Fruit fly (Drosophila melanogaster) whole organism, embryonic: ENCODE measurements around the gene CG7694.

Experiments used
- Atf3 ChIP-seq: fragments of 200-800 bp; sonication (Bioruptor generic); optimal IDR thresholded peaks from 3 replicates; lab custom pipeline; 2016; ENCODE audit warnings: missing biosample characterization, missing genetic modification characterization
- CG10209 ChIP-seq: fragments of 200-800 bp; sonication (Bioruptor generic); optimal IDR thresholded peaks from 3 replicates; lab custom pipeline; 2017; ENCODE audit warnings: missing biosample characterization, mild to moderate bottlenecking, missing genetic modification characterization, missing genetic modification reagents
- CG10321 ChIP-seq: fragments of 200-800 bp; sonication (Bioruptor generic); IDR thresholded peaks from 2 replicates; pipeline ENCODE4 v1.3.6; 2022; ENCODE audit warnings: missing biosample characterization, missing genetic modification characterization
- CG11504 ChIP-seq: fragments of 200-800 bp; sonication (Bioruptor generic); optimal IDR thresholded peaks from 3 replicates; lab custom pipeline; 2019; ENCODE audit warnings: missing biosample characterization, mild to moderate bottlenecking, missing genetic modification characterization, moderate library complexity
- CG12659 ChIP-seq: fragments of 200-800 bp; sonication (Bioruptor generic); optimal IDR thresholded peaks from 3 replicates; lab custom pipeline; 2017; ENCODE audit warnings: mild to moderate bottlenecking, missing biosample characterization, missing genetic modification reagents, missing genetic modification characterization
- CG12942 ChIP-seq: fragments of 200-800 bp; sonication (Bioruptor generic); optimal IDR thresholded peaks from 3 replicates; lab custom pipeline; 2016; ENCODE audit warnings: missing biosample characterization, missing genetic modification characterization
- CG13123 ChIP-seq: fragments of 200-800 bp; sonication (Bioruptor generic); optimal IDR thresholded peaks from 2 replicates; lab custom pipeline; 2016; ENCODE audit warnings: missing biosample characterization, missing genetic modification characterization
- CG14050 ChIP-seq: fragments of 200-800 bp; sonication (Bioruptor generic); IDR thresholded peaks from 3 replicates; pipeline ENCODE4 v1.3.6; 2022; ENCODE audit warnings: missing biosample characterization, missing genetic modification characterization
- CG14710 ChIP-seq: fragments of 200-800 bp; sonication (Bioruptor generic); optimal IDR thresholded peaks from 3 replicates; lab custom pipeline; 2019; ENCODE audit warnings: missing biosample characterization, mild to moderate bottlenecking, missing genetic modification characterization, moderate library complexity
- CG16813 ChIP-seq: fragments of 200-800 bp; sonication (Bioruptor generic); IDR thresholded peaks from 3 replicates; pipeline ENCODE4 v1.3.6; 2022; ENCODE audit warnings: missing biosample characterization, missing genetic modification characterization; ENCODE audit not compliant: partially characterized antibody
- CG17912 ChIP-seq: fragments of 200-800 bp; sonication (Bioruptor generic); optimal IDR thresholded peaks from 2 replicates; lab custom pipeline; 2018; ENCODE audit warnings: missing biosample characterization, mild to moderate bottlenecking, missing genetic modification characterization
- CG2129 ChIP-seq: fragments of 200-800 bp; sonication (Bioruptor generic); IDR thresholded peaks from 2 replicates; pipeline ENCODE4 v1.3.6; 2022; ENCODE audit warnings: missing biosample characterization, missing genetic modification characterization; ENCODE audit not compliant: partially characterized antibody
- CG31441 ChIP-seq: fragments of 200-800 bp; sonication (Bioruptor generic); IDR thresholded peaks from 2 replicates; pipeline ENCODE4 v1.3.6; 2022; ENCODE audit warnings: missing biosample characterization, missing genetic modification characterization
- CG32532 ChIP-seq: fragments of 200-800 bp; sonication (Bioruptor generic); IDR thresholded peaks from 2 replicates; pipeline ENCODE4 v1.3.6; 2022; ENCODE audit warnings: missing biosample characterization, missing genetic modification characterization
- CG7556 ChIP-seq: fragments of 200-800 bp; sonication (Bioruptor generic); optimal IDR thresholded peaks from 2 replicates; lab custom pipeline; 2017; ENCODE audit warnings: missing biosample characterization, mild to moderate bottlenecking, missing genetic modification characterization
- CG7786 ChIP-seq: fragments of 200-800 bp; sonication (Bioruptor generic); optimal IDR thresholded peaks from 2 replicates; lab custom pipeline; 2016; ENCODE audit warnings: missing biosample characterization, missing genetic modification characterization
- CG8478 ChIP-seq: fragments of >200 bp; optimal IDR thresholded peaks from 2 replicates; lab custom pipeline; 2018
- CG9437 ChIP-seq: fragments of 200-800 bp; sonication (Bioruptor generic); optimal IDR thresholded peaks from 2 replicates; lab custom pipeline; 2018; ENCODE audit warnings: missing biosample characterization, mild to moderate bottlenecking, missing genetic modification characterization
- CG9932 ChIP-seq: fragments of 200-800 bp; sonication (Bioruptor generic); IDR thresholded peaks from 2 replicates; pipeline ENCODE4 v1.3.6; 2022; ENCODE audit warnings: missing biosample characterization, missing genetic modification characterization
- Fer2 ChIP-seq: fragments of 200-800 bp; sonication (Bioruptor generic); optimal IDR thresholded peaks from 2 replicates; lab custom pipeline; 2018; ENCODE audit warnings: missing biosample characterization, mild to moderate bottlenecking, missing genetic modification characterization, moderate library complexity
- MTF-1 ChIP-seq: fragments of 200-800 bp; sonication (Bioruptor generic); optimal IDR thresholded peaks from 2 replicates; lab custom pipeline; 2018; ENCODE audit warnings: missing biosample characterization, mild to moderate bottlenecking, missing genetic modification characterization, borderline replicate concordance
- NC2α ChIP-seq: fragments of 200-800 bp; sonication (Bioruptor generic); optimal IDR thresholded peaks from 2 replicates; lab custom pipeline; 2016; ENCODE audit warnings: missing biosample characterization, missing genetic modification characterization
- Nf-YA ChIP-seq: fragments of 200-800 bp; sonication (Bioruptor generic); IDR thresholded peaks from 2 replicates; pipeline ENCODE4 v1.3.6; 2022; ENCODE audit warnings: missing biosample characterization, missing genetic modification characterization
- Nf-YC ChIP-seq: fragments of 200-800 bp; optimal IDR thresholded peaks from 3 replicates; lab custom pipeline; 2019; ENCODE audit warnings: missing biosample characterization, mild to moderate bottlenecking, missing genetic modification characterization, moderate library complexity
- Ravus ChIP-seq: fragments of 200-800 bp; sonication (Bioruptor generic); IDR thresholded peaks from 2 replicates; pipeline ENCODE4 v1.3.6; 2022; ENCODE audit warnings: missing biosample characterization, missing genetic modification characterization
- Sin3A ChIP-seq: fragments of >200 bp; optimal IDR thresholded peaks from 2 replicates; lab custom pipeline; 2018
- Sox102F ChIP-seq: fragments of 200-800 bp; sonication (Bioruptor generic); optimal IDR thresholded peaks from 2 replicates; lab custom pipeline; 2018; ENCODE audit warnings: missing biosample characterization, mild to moderate bottlenecking, missing genetic modification characterization, moderate library complexity
- Sry-δ ChIP-seq: fragments of 200-800 bp; sonication (Bioruptor generic); optimal IDR thresholded peaks from 2 replicates; lab custom pipeline; 2016; ENCODE audit warnings: missing biosample characterization, missing genetic modification characterization
- Tbp ChIP-seq: fragments of >200 bp; optimal IDR thresholded peaks from 2 replicates; lab custom pipeline; 2018; ENCODE audit warnings: missing biosample characterization, missing genetic modification characterization
- Trl ChIP-seq, 3 experiments: fragments of >200 bp in 2 of 3; fragments of 200-800 bp in 1 of 3; sonication (Bioruptor generic) in 1 of 3; optimal IDR thresholded peaks; 2 replicates in 1 of 3; 3 replicates in 2 of 3; lab custom pipeline; 2016 to 2017; ENCODE audit warnings: missing biosample characterization in 1 of 3, missing genetic modification characterization in 1 of 3
- Vsx1 ChIP-seq: fragments of 200-800 bp; sonication (Bioruptor generic); optimal IDR thresholded peaks from 2 replicates; lab custom pipeline; 2017; ENCODE audit warnings: missing biosample characterization, mild to moderate bottlenecking, missing genetic modification characterization, missing genetic modification reagents
- ac ChIP-seq: fragments of 200-800 bp; sonication (Bioruptor generic); optimal IDR thresholded peaks from 3 replicates; lab custom pipeline; 2017; ENCODE audit warnings: missing biosample characterization, mild to moderate bottlenecking, missing genetic modification characterization
- al ChIP-seq: fragments of 200-800 bp; sonication (Bioruptor generic); IDR thresholded peaks from 2 replicates; pipeline ENCODE4 v1.3.6; 2022; ENCODE audit warnings: missing biosample characterization, missing genetic modification characterization
- ase ChIP-seq: fragments of 200-800 bp; sonication (Bioruptor generic); IDR thresholded peaks from 3 replicates; pipeline ENCODE4 v1.3.6; 2022; ENCODE audit warnings: missing biosample characterization, missing genetic modification characterization
- btn ChIP-seq: fragments of 200-800 bp; sonication (Bioruptor generic); optimal IDR thresholded peaks from 2 replicates; lab custom pipeline; 2016; ENCODE audit warnings: missing biosample characterization, missing genetic modification characterization
- chinmo ChIP-seq: fragments of 200-800 bp; sonication (Bioruptor generic); IDR thresholded peaks from 4 replicates; pipeline ENCODE4 v1.3.6; 2022; ENCODE audit warnings: missing biosample characterization, missing genetic modification characterization; ENCODE audit not compliant: partially characterized antibody
- croc ChIP-seq: fragments of 200-800 bp; sonication (Bioruptor generic); conservative IDR thresholded peaks from 3 replicates; pipeline ENCODE4 v1.3.6; 2022; ENCODE audit warnings: missing biosample characterization, missing genetic modification characterization
- cwo ChIP-seq: fragments of 200-800 bp; sonication (Bioruptor generic); optimal IDR thresholded peaks from 3 replicates; lab custom pipeline; 2017; ENCODE audit warnings: missing biosample characterization, missing genetic modification characterization, mild to moderate bottlenecking, moderate library complexity, missing genetic modification reagents
- dmrt99B ChIP-seq: fragments of 200-800 bp; sonication (Bioruptor generic); optimal IDR thresholded peaks from 2 replicates; lab custom pipeline; 2018; ENCODE audit warnings: missing biosample characterization, mild to moderate bottlenecking, missing genetic modification characterization, moderate library complexity
- ewg ChIP-seq: fragments of 200-800 bp; sonication (Bioruptor generic); optimal IDR thresholded peaks from 3 replicates; lab custom pipeline; 2017; ENCODE audit warnings: mild to moderate bottlenecking, missing biosample characterization, missing genetic modification reagents, missing genetic modification characterization
- ham ChIP-seq: fragments of 200-800 bp; sonication (Bioruptor generic); IDR thresholded peaks from 2 replicates; pipeline ENCODE4 v1.3.6; 2022; ENCODE audit warnings: missing biosample characterization, missing genetic modification characterization
- jumu ChIP-seq: fragments of 200-800 bp; sonication (Bioruptor generic); optimal IDR thresholded peaks from 3 replicates; lab custom pipeline; 2016; ENCODE audit warnings: missing biosample characterization, missing genetic modification characterization
- ken ChIP-seq: fragments of 200-800 bp; sonication (Bioruptor generic); IDR thresholded peaks from 3 replicates; pipeline ENCODE4 v1.3.6; 2022; ENCODE audit warnings: missing biosample characterization, missing genetic modification characterization
- mirr ChIP-seq: fragments of 200-800 bp; sonication (Bioruptor generic); optimal IDR thresholded peaks from 3 replicates; lab custom pipeline; 2018; ENCODE audit warnings: missing biosample characterization, mild to moderate bottlenecking, missing genetic modification characterization
- odd ChIP-seq: fragments of 200-800 bp; sonication (Bioruptor generic); optimal IDR thresholded peaks from 2 replicates; lab custom pipeline; 2017; ENCODE audit warnings: missing biosample characterization, mild to moderate bottlenecking, missing genetic modification characterization
- sd ChIP-seq: fragments of 200-800 bp; sonication (Bioruptor generic); optimal IDR thresholded peaks from 3 replicates; lab custom pipeline; 2018; ENCODE audit warnings: missing biosample characterization, mild to moderate bottlenecking, missing genetic modification characterization, moderate library complexity
- slbo ChIP-seq: fragments of 200-800 bp; sonication (Bioruptor generic); IDR thresholded peaks from 2 replicates; pipeline ENCODE4 v1.3.6; 2022; ENCODE audit warnings: missing biosample characterization, missing genetic modification characterization
- sr ChIP-seq: fragments of 200-800 bp; sonication (Bioruptor generic); IDR thresholded peaks from 3 replicates; pipeline ENCODE4 v1.3.6; 2022; ENCODE audit warnings: missing biosample characterization, missing genetic modification characterization
- tio ChIP-seq: fragments of 200-800 bp; sonication (Bioruptor generic); optimal IDR thresholded peaks from 2 replicates; lab custom pipeline; 2017; ENCODE audit warnings: missing biosample characterization, missing genetic modification characterization, inconsistent platforms
- yki ChIP-seq: fragments of >200 bp; optimal IDR thresholded peaks from 3 replicates; lab custom pipeline; 2018

CG7694 gene

DNA sequence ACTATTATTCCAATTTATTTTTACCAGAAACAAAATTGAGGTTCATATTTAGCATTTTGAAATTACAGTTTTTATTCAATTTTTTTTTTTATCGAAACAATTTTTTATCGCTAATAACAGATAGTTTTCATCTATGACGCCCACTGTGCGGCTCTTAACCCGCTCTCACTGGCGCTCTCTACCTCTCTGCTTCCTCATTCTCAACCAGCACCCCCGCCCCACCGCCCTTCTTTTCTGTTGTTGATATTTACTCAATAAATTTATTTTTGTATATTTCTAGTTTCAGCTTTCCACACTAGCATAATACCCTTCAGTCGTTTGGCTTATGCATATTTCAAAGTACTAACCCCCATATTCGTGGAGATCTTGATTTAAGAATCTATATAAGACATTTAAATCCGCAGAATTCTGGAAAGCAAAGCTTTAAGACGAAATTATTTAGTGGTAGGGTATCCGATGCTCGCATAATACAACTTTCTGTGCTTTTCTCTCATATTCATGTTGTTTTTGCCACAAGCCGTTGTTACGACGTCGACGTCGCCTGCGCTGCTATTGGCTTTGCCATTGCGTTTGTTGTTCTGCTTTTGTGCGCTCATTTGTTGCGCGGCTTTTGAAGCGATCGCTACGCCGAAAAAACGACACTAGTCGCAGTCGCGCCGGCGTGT, 11.1 kb downstream of the CG7694 start (continued):
- TF ChIP-seq ewg (GFP tag; lab: Kevin White, UChicago) = peak; percentile 96
- TF ChIP-seq CG12942 (GFP tag; lab: Kevin White, UChicago) = peak; percentile 97
- TF ChIP-seq al (GFP tag; lab: Robert Waterston, UW) = peak; percentile 94
- peak; percentile 89 for TF ChIP-seq btn (GFP tag; lab: Kevin White, UChicago)
- TF ChIP-seq CG32532 (GFP tag; lab: Robert Waterston, UW) = peak; percentile 93
- peak; percentile 94 for TF ChIP-seq CG9932 (GFP tag; lab: Robert Waterston, UW)
- no peak for TF ChIP-seq Tbp
- TF ChIP-seq Sry-δ = peak; percentile 67
- TF ChIP-seq ase (GFP tag; lab: Robert Waterston, UW) = peak; percentile 94
- TF ChIP-seq Trl (optimal IDR thresholded peaks at IDR 0.05; lab: Kevin White, UChicago) = peak; percentile 80 to 86
- TF ChIP-seq Trl (GFP tag; optimal IDR thresholded peaks at IDR 0.05; lab: Kevin White, UChicago) = peak; percentile 98
- TF ChIP-seq ken (GFP tag; lab: Robert Waterston, UW) = peak; percentile 93
- peak; percentile 91 for TF ChIP-seq CG17912 (GFP tag; lab: Kevin White, UChicago)
- no peak for TF ChIP-seq Sin3A
- TF ChIP-seq CG9437 = peak; percentile 93
- TF ChIP-seq cwo = peak; percentile 92
- TF ChIP-seq MTF-1 = peak; percentile 94
- TF ChIP-seq CG12659 (GFP tag; lab: Kevin White, UChicago) = peak; percentile 98
- peak; percentile 95 for TF ChIP-seq Vsx1 (GFP tag; lab: Kevin White, UChicago)
- peak; percentile 99 for TF ChIP-seq CG10209 (GFP tag; lab: Kevin White, UChicago)
- TF ChIP-seq sr (GFP tag; lab: Robert Waterston, UW) = peak; percentile 85
- TF ChIP-seq ac (GFP tag; lab: Kevin White, UChicago) = peak; percentile 78
- TF ChIP-seq chinmo (GFP tag; lab: Robert Waterston, UW) = peak; percentile 78; the same call in 1 of the 4 replicates
- peak; percentile 90 for TF ChIP-seq Nf-YA (GFP tag; lab: Robert Waterston, UW)
- peak; percentile 68 for TF ChIP-seq CG10321 (GFP tag; lab: Robert Waterston, UW)
- TF ChIP-seq CG7786 (GFP tag; lab: Kevin White, UChicago) = peak; percentile 96
- peak; percentile 98 for TF ChIP-seq tio (GFP tag; lab: Kevin White, UChicago)
- TF ChIP-seq CG11504 = peak; percentile 97
- TF ChIP-seq dmrt99B (tag; lab: Kevin White, UChicago) = peak; percentile 97
- peak; percentile 95 for TF ChIP-seq croc (GFP tag; lab: Robert Waterston, UW)
- peak; percentile 96 for TF ChIP-seq Atf3
- TF ChIP-seq mirr (GFP tag; lab: Kevin White, UChicago) = peak; percentile 92
- peak; percentile 86 for TF ChIP-seq CG14050 (GFP tag; lab: Robert Waterston, UW)
- peak; percentile 95 for TF ChIP-seq slbo
- peak; percentile 96 for TF ChIP-seq NC2α
- TF ChIP-seq CG14710 = peak; percentile 97
- TF ChIP-seq Nf-YC = peak; percentile 91
- TF ChIP-seq CG13123 (GFP tag; lab: Kevin White, UChicago) = peak; percentile 96
- TF ChIP-seq odd = peak; percentile 96
- no peak for TF ChIP-seq CG8478
- TF ChIP-seq CG2129 (GFP tag; lab: Robert Waterston, UW) = no peak
- TF ChIP-seq sd (tag; lab: Kevin White, UChicago) = peak; percentile 95
- TF ChIP-seq ham (GFP tag; lab: Robert Waterston, UW) = peak; percentile 69
- TF ChIP-seq Ravus = peak; percentile 84
- peak; percentile 97 for TF ChIP-seq CG7556 (GFP tag; lab: Kevin White, UChicago)
- TF ChIP-seq Fer2 (tag; lab: Kevin White, UChicago) = peak; percentile 80
- TF ChIP-seq Sox102F = peak; percentile 98
- no peak for TF ChIP-seq CG16813 (GFP tag; lab: Robert Waterston, UW)
- TF ChIP-seq yki (lab: Kevin White, UChicago) = no peak
- peak; percentile 95 for TF ChIP-seq CG31441 (GFP tag; lab: Robert Waterston, UW)
- peak; percentile 96 for TF ChIP-seq jumu (GFP tag; lab: Kevin White, UChicago)
